Comparison of ENCODE assay signal across 5 fruit fly cellular contexts in genomic region chr3R:21206327-21206728, dm6.
TF ChIP-seq lines count a peak whose summit lies in the region.

No protein-coding gene starts in this region.

- TF ChIP-seq CTCF in whole organism, embryonic (GFP tag; optimal IDR thresholded peaks at IDR 0.05; lab: Kevin White, UChicago): no peak

TF ChIP-seq in whole organism, adult, 20 proteins besides CTCF, POLR2A, EP300 and RAD21:
- TF ChIP-seq bab1 (GFP tag; optimal IDR thresholded peaks at IDR 0.05; lab: Kevin White, UChicago) (peak; percentile 1), CG33017 (tag; optimal IDR thresholded peaks at IDR 0.05; lab: Kevin White, UChicago) (peak; percentile 51), CG11617 (GFP tag; optimal IDR thresholded peaks at IDR 0.05; lab: Kevin White, UChicago) (peak; percentile 39), tj (GFP tag; optimal IDR thresholded peaks at IDR 0.05; lab: Kevin White, UChicago) (no peak), CG7101 (tag; optimal IDR thresholded peaks at IDR 0.05; lab: Kevin White, UChicago) (peak; percentile 54), cnc (optimal IDR thresholded peaks at IDR 0.05; lab: Kevin White, UChicago) (no peak), CG14711 (tag; optimal IDR thresholded peaks at IDR 0.05; lab: Kevin White, UChicago) (peak; percentile 32)

TF ChIP-seq in whole organism, embryonic, 481 proteins besides CTCF, POLR2A, EP300 and RAD21 (continues in another document):
- TF ChIP-seq CG14710 (tag; optimal IDR thresholded peaks at IDR 0.05; lab: Kevin White, UChicago) (peak; percentile 47), CG4707 (GFP tag; optimal IDR thresholded peaks at IDR 0.05; lab: Kevin White, UChicago) (no peak), CG14860 (GFP tag; IDR thresholded peaks at IDR 0.05; lab: Robert Waterston, UW; ENCODE audit: partially characterized antibody) (no peak), pros (GFP tag; optimal IDR thresholded peaks at IDR 0.05; lab: Kevin White, UChicago) (peak; percentile 70), D19A (tag; optimal IDR thresholded peaks at IDR 0.05; lab: Kevin White, UChicago) (peak; percentile 44), CG9437 (GFP tag; optimal IDR thresholded peaks at IDR 0.05; lab: Kevin White, UChicago) (peak; percentile 54), bcd (GFP tag; optimal IDR thresholded peaks at IDR 0.05; lab: Kevin White, UChicago) (peak; percentile 10), CG10267 (tag; optimal IDR thresholded peaks at IDR 0.05; lab: Kevin White, UChicago) (peak; percentile 30), CG15269 (tag; optimal IDR thresholded peaks at IDR 0.05; lab: Kevin White, UChicago) (no peak), bsh (GFP tag; optimal IDR thresholded peaks at IDR 0.05; lab: Kevin White, UChicago) (peak in 1 of 2 experiments; percentile 53), CG17361 (GFP tag; IDR thresholded peaks at IDR 0.05; lab: Robert Waterston, UW) (peak; percentile 72; the same call in 2 of the 3 replicates), CG13424 (tag; optimal IDR thresholded peaks at IDR 0.05; lab: Kevin White, UChicago) (peak; percentile 52), CG7839 (tag; optimal IDR thresholded peaks at IDR 0.05; lab: Kevin White, UChicago) (peak; percentile 15), CG1603 (tag; optimal IDR thresholded peaks at IDR 0.05; lab: Kevin White, UChicago) (peak; percentile 7), en (GFP tag; optimal IDR thresholded peaks at IDR 0.05; lab: Kevin White, UChicago) (no peak), CG12391 (tag; optimal IDR thresholded peaks at IDR 0.05; lab: Kevin White, UChicago) (peak; percentile 65), MESR4 (GFP tag; optimal IDR thresholded peaks at IDR 0.05; lab: Kevin White, UChicago) (no peak), CG17385 (GFP tag; optimal IDR thresholded peaks at IDR 0.05; lab: Kevin White, UChicago) (peak; percentile 17), ci (GFP tag; IDR thresholded peaks at IDR 0.05; lab: Robert Waterston, UW) (peak; percentile 28; the same call in 2 of the 3 replicates), mam (GFP tag; optimal IDR thresholded peaks at IDR 0.05; lab: Kevin White, UChicago) (no peak), sqz (GFP tag; optimal IDR thresholded peaks at IDR 0.05; lab: Kevin White, UChicago) (no peak)

TF ChIP-seq in whole organism, prepupa, 60 proteins besides CTCF, POLR2A, EP300 and RAD21 (continues in another document):
- TF ChIP-seq CG6792 (GFP tag; optimal IDR thresholded peaks at IDR 0.05; lab: Kevin White, UChicago) (no peak), CG6276 (GFP tag; optimal IDR thresholded peaks at IDR 0.05; lab: Kevin White, UChicago) (peak; percentile 57), Eip75B (GFP tag; optimal IDR thresholded peaks at IDR 0.05; lab: Kevin White, UChicago) (no peak), net (GFP tag; optimal IDR thresholded peaks at IDR 0.05; lab: Kevin White, UChicago) (peak; percentile 27), svp (GFP tag; lab: Kevin White, UChicago) (peak; percentile 83), Hr39 (GFP tag; optimal IDR thresholded peaks at IDR 0.05; lab: Kevin White, UChicago) (no peak), Lpt (GFP tag; optimal IDR thresholded peaks at IDR 0.05; lab: Kevin White, UChicago) (no peak), CG8119 (GFP tag; IDR thresholded peaks at IDR 0.05; lab: Robert Waterston, UW) (peak; percentile 67; the same call in 1 of the 3 replicates), topi (GFP tag; optimal IDR thresholded peaks at IDR 0.05; lab: Kevin White, UChicago) (no peak), CG3032 (tag; optimal IDR thresholded peaks at IDR 0.05; lab: Kevin White, UChicago) (no peak), Sox15 (GFP tag; optimal IDR thresholded peaks at IDR 0.05; lab: Kevin White, UChicago) (no peak), CG15336 (GFP tag; IDR thresholded peaks at IDR 0.05; lab: Robert Waterston, UW) (peak; percentile 70), acj6 (GFP tag; optimal IDR thresholded peaks at IDR 0.05; lab: Kevin White, UChicago) (no peak), dac (GFP tag; optimal IDR thresholded peaks at IDR 0.05; lab: Kevin White, UChicago) (peak; percentile 7), ss (GFP tag; optimal IDR thresholded peaks at IDR 0.05; lab: Kevin White, UChicago) (no peak), OdsH (GFP tag; optimal IDR thresholded peaks at IDR 0.05; lab: Kevin White, UChicago) (peak; percentile 18), CG9139 (GFP tag; optimal IDR thresholded peaks at IDR 0.05; lab: Kevin White, UChicago) (no peak), CG10669 (GFP tag; optimal IDR thresholded peaks at IDR 0.05; lab: Kevin White, UChicago) (no peak), spab (GFP tag; optimal IDR thresholded peaks at IDR 0.05; lab: Kevin White, UChicago) (no peak), achi (GFP tag; optimal IDR thresholded peaks at IDR 0.05; lab: Kevin White, UChicago) (no peak), CG32006 (GFP tag; optimal IDR thresholded peaks at IDR 0.05; lab: Kevin White, UChicago) (peak; percentile 85), CG11294 (GFP tag; IDR thresholded peaks at IDR 0.05; lab: Robert Waterston, UW) (peak; percentile 48; the same call in 1 of the 2 replicates), pdm3 (GFP tag; optimal IDR thresholded peaks at IDR 0.05; lab: Kevin White, UChicago) (peak; percentile 33)

TF ChIP-seq in whole organism, pupa, 21 proteins besides CTCF, POLR2A, EP300 and RAD21:
- peak; percentile 65 for TF ChIP-seq CG8301 (tag; optimal IDR thresholded peaks at IDR 0.05; lab: Kevin White, UChicago)
- TF ChIP-seq CG34367 (tag; optimal IDR thresholded peaks at IDR 0.05; lab: Kevin White, UChicago): no peak
- TF ChIP-seq Pif1A (GFP tag; optimal IDR thresholded peaks at IDR 0.05; lab: Kevin White, UChicago): peak; percentile 14
- TF ChIP-seq rn (GFP tag; IDR thresholded peaks at IDR 0.05; lab: Robert Waterston, UW): 0 out of 2 replicates have a peak, but pooled peaks have one; percentile 11
- TF ChIP-seq CG14655 (GFP tag; optimal IDR thresholded peaks at IDR 0.05; lab: Kevin White, UChicago): no peak
- TF ChIP-seq CG17806 (tag; optimal IDR thresholded peaks at IDR 0.05; lab: Kevin White, UChicago): peak; percentile 18
- no peak for TF ChIP-seq fd96Ca (GFP tag; IDR thresholded peaks at IDR 0.05; lab: Robert Waterston, UW)
- no peak for TF ChIP-seq CG9948 (tag; optimal IDR thresholded peaks at IDR 0.05; lab: Kevin White, UChicago)
- peak; percentile 2 for TF ChIP-seq Ets98B (GFP tag; IDR thresholded peaks at IDR 0.05; lab: Robert Waterston, UW)
- TF ChIP-seq gl (tag; optimal IDR thresholded peaks at IDR 0.05; lab: Kevin White, UChicago): no peak
- TF ChIP-seq CG32121 (GFP tag; IDR thresholded peaks at IDR 0.05; lab: Robert Waterston, UW): peak; percentile 50
TF ChIP-seq in whole organism, pupa: peak in this region for 6.

TF ChIP-seq in whole organism, wandering third instar larva, 38 proteins besides CTCF, POLR2A, EP300 and RAD21:
- no peak for TF ChIP-seq lola (GFP tag; optimal IDR thresholded peaks at IDR 0.05; lab: Kevin White, UChicago)
- no peak for TF ChIP-seq Abd-B (GFP tag; optimal IDR thresholded peaks at IDR 0.05; lab: Kevin White, UChicago)
- TF ChIP-seq foxo (GFP tag; optimal IDR thresholded peaks at IDR 0.05; lab: Kevin White, UChicago): peak in 1 of 2 experiments; percentile 8
- peak; percentile 24 for TF ChIP-seq Vsx2 (GFP tag; optimal IDR thresholded peaks at IDR 0.05; lab: Kevin White, UChicago; ENCODE audit: partially characterized antibody)
